Fruit fly (Drosophila melanogaster) whole organism, wandering third instar larva: ENCODE measurements around the gene Rab3-GAP.

Experiments
- CG32264 ChIP-seq: fragments of 200-800 bp; sonication (Bioruptor generic); optimal IDR thresholded peaks from 2 replicates; lab custom pipeline; 2016; ENCODE audit warnings: missing biosample characterization, missing genetic modification characterization
- CrebA ChIP-seq: fragments of 200-800 bp; sonication (Bioruptor generic); optimal IDR thresholded peaks from 2 replicates; lab custom pipeline; 2016; ENCODE audit warnings: missing biosample characterization, mild to moderate bottlenecking, missing genetic modification characterization, borderline replicate concordance
- Dfd ChIP-seq: fragments of >200 bp; optimal IDR thresholded peaks from 2 replicates; lab custom pipeline; 2017; ENCODE audit warnings: missing biosample characterization, missing genetic modification characterization
- Dif ChIP-seq: fragments of 200-275, 200-300 bp; sonication (Bioruptor generic); optimal IDR thresholded peaks from 2 replicates; lab custom pipeline; 2018; ENCODE audit warnings: missing biosample characterization, missing genetic modification characterization; ENCODE audit not compliant: partially characterized antibody
- HLH106 ChIP-seq: fragments of 200-800 bp; optimal IDR thresholded peaks from 3 replicates; lab custom pipeline; 2019; ENCODE audit warnings: missing biosample characterization, mild to moderate bottlenecking, missing genetic modification characterization, moderate library complexity
- Hnf4 ChIP-seq: fragments of 200-800 bp; sonication (Bioruptor generic); optimal IDR thresholded peaks from 2 replicates; lab custom pipeline; 2016; ENCODE audit warnings: missing biosample characterization, mild to moderate bottlenecking, missing genetic modification characterization
- Hr78 ChIP-seq: fragments of >200 bp; optimal IDR thresholded peaks from 2 replicates; lab custom pipeline; 2017; ENCODE audit warnings: missing biosample characterization, missing genetic modification characterization
- Hr83 ChIP-seq: fragments of 200-300 bp; sonication (Bioruptor generic); optimal IDR thresholded peaks from 2 replicates; lab custom pipeline; 2016; ENCODE audit warnings: missing biosample characterization, mild to moderate bottlenecking, missing genetic modification characterization, moderate library complexity; ENCODE audit not compliant: poor library complexity, severe bottlenecking
- Jra ChIP-seq: sonication (Bioruptor generic); optimal IDR thresholded peaks from 2 replicates; lab custom pipeline; 2016; ENCODE audit warnings: missing biosample characterization, missing genetic modification characterization
- Mio ChIP-seq: sonication (Bioruptor generic); optimal IDR thresholded peaks from 2 replicates; lab custom pipeline; 2016; ENCODE audit warnings: missing biosample characterization, missing genetic modification characterization
- Myc ChIP-seq: fragments of >200 bp; optimal IDR thresholded peaks from 2 replicates; lab custom pipeline; 2017
- N ChIP-seq: fragments of >200 bp; optimal IDR thresholded peaks from 2 replicates; lab custom pipeline; 2018; ENCODE audit warnings: missing biosample characterization, missing external identifiers, missing genetic modification characterization
- OdsH ChIP-seq: fragments of 200-800 bp; sonication (Bioruptor generic); optimal IDR thresholded peaks from 2 replicates; lab custom pipeline; 2016; ENCODE audit warnings: missing biosample characterization, mild to moderate bottlenecking, missing genetic modification characterization
- Rel ChIP-seq, 2 experiments: fragments of 200-800 bp; sonication (Bioruptor generic) in 1 of 2; optimal IDR thresholded peaks; 2 replicates in 1 of 2; 3 replicates in 1 of 2; lab custom pipeline; 2016 to 2019; ENCODE audit warnings: mild to moderate bottlenecking in 2 of 2, missing biosample characterization in 2 of 2, missing genetic modification characterization in 2 of 2, moderate library complexity in 1 of 2
- Sp1 ChIP-seq: fragments of 200-800 bp; sonication (Bioruptor generic); optimal IDR thresholded peaks from 3 replicates; lab custom pipeline; 2019; ENCODE audit warnings: missing biosample characterization, mild to moderate bottlenecking, missing genetic modification characterization, moderate library complexity
- br ChIP-seq: fragments of 200-800 bp; sonication (Bioruptor generic); optimal IDR thresholded peaks from 2 replicates; lab custom pipeline; 2016; ENCODE audit warnings: missing biosample characterization, missing genetic modification characterization
- brk ChIP-seq: fragments of 200-800 bp; sonication (Bioruptor generic); optimal IDR thresholded peaks from 2 replicates; lab custom pipeline; 2016; ENCODE audit warnings: missing biosample characterization, mild to moderate bottlenecking, missing genetic modification characterization
- dsf ChIP-seq: sonication (Bioruptor generic); optimal IDR thresholded peaks from 2 replicates; lab custom pipeline; 2016; ENCODE audit warnings: missing biosample characterization, missing genetic modification characterization, borderline replicate concordance
- ey ChIP-seq: fragments of 200-800 bp; sonication (Bioruptor generic); optimal IDR thresholded peaks from 2 replicates; lab custom pipeline; 2016; ENCODE audit warnings: missing biosample characterization, missing genetic modification characterization
- foxo ChIP-seq, 2 experiments: fragments of 200-800 bp; sonication (Bioruptor generic); optimal IDR thresholded peaks; 2 replicates in 1 of 2; 3 replicates in 1 of 2; lab custom pipeline; 2016 to 2017; ENCODE audit warnings: missing biosample characterization in 2 of 2, missing genetic modification characterization in 2 of 2
- fru ChIP-seq: fragments of 200-800 bp; sonication (Bioruptor generic); optimal IDR thresholded peaks from 3 replicates; lab custom pipeline; 2016; ENCODE audit warnings: missing biosample characterization, mild to moderate bottlenecking, missing genetic modification characterization
- h ChIP-seq: fragments of 200-800 bp; sonication (Bioruptor generic); optimal IDR thresholded peaks from 3 replicates; lab custom pipeline; 2016; ENCODE audit warnings: missing biosample characterization, mild to moderate bottlenecking, missing genetic modification characterization
- jim ChIP-seq: fragments of 175-275, 200-325 bp; sonication (Bioruptor generic); optimal IDR thresholded peaks from 2 replicates; lab custom pipeline; 2016; ENCODE audit warnings: missing biosample characterization, mild to moderate bottlenecking, missing genetic modification characterization
- pan ChIP-seq: fragments of >200 bp; optimal IDR thresholded peaks from 2 replicates; lab custom pipeline; 2017
- psq ChIP-seq: fragments of 200-800 bp; sonication (Bioruptor generic); optimal IDR thresholded peaks from 3 replicates; lab custom pipeline; 2017; ENCODE audit warnings: missing biosample characterization, mild to moderate bottlenecking, missing genetic modification characterization, moderate library complexity
- sage ChIP-seq: fragments of 200-800 bp; sonication (Bioruptor generic); optimal IDR thresholded peaks from 2 replicates; lab custom pipeline; 2016; ENCODE audit warnings: missing biosample characterization, mild to moderate bottlenecking, missing genetic modification characterization
- sv ChIP-seq: fragments of 200-800 bp; sonication (Bioruptor generic); optimal IDR thresholded peaks from 3 replicates; lab custom pipeline; 2016; ENCODE audit warnings: missing biosample characterization, missing genetic modification characterization
- tai ChIP-seq: sonication (Bioruptor generic); optimal IDR thresholded peaks from 2 replicates; lab custom pipeline; 2016; ENCODE audit warnings: missing biosample characterization, missing genetic modification characterization
- woc ChIP-seq: sonication (Bioruptor generic); optimal IDR thresholded peaks from 2 replicates; lab custom pipeline; 2016; ENCODE audit warnings: missing biosample characterization, mild to moderate bottlenecking, missing genetic modification characterization

Rab3-GAP gene

dm6 chr2L:12079827-12080381 is 16.9 kb upstream of the Rab3-GAP start:
- TF ChIP-seq psq (GFP tag; lab: Kevin White, UChicago) (no peak), woc (GFP tag; lab: Kevin White, UChicago) (no peak), br (GFP tag; lab: Kevin White, UChicago) (no peak)

dm6 chr2L:12078695-12079094 is 15.7 kb upstream of the Rab3-GAP start:
- TF ChIP-seq dsf (GFP tag; lab: Kevin White, UChicago), result no peak
- no peak for TF ChIP-seq woc (GFP tag; lab: Kevin White, UChicago)
- no peak for TF ChIP-seq ey (GFP tag; lab: Kevin White, UChicago)
- TF ChIP-seq Hnf4 (GFP tag; lab: Kevin White, UChicago), result no peak
- TF ChIP-seq Rel (GFP tag; optimal IDR thresholded peaks at IDR 0.05; lab: Kevin White, UChicago), result no peak
- TF ChIP-seq Rel (tag; optimal IDR thresholded peaks at IDR 0.05; lab: Kevin White, UChicago), result no peak
- TF ChIP-seq h (GFP tag; lab: Kevin White, UChicago), result no peak
- no peak for TF ChIP-seq fru
- TF ChIP-seq pan (lab: Kevin White, UChicago), result no peak
- TF ChIP-seq sv (GFP tag; lab: Kevin White, UChicago), result no peak
- TF ChIP-seq foxo (GFP tag; optimal IDR thresholded peaks at IDR 0.05; lab: Kevin White, UChicago), result no peak
- no peak for TF ChIP-seq CrebA (GFP tag; lab: Kevin White, UChicago)
- no peak for TF ChIP-seq N
- TF ChIP-seq jim, result no peak
- TF ChIP-seq Sp1 (GFP tag; lab: Kevin White, UChicago), result no peak
- TF ChIP-seq, all 38 proteins: peak for 0

- TF ChIP-seq Mio (GFP tag; lab: Kevin White, UChicago) (no peak), br (GFP tag; lab: Kevin White, UChicago) (no peak), tai (GFP tag; lab: Kevin White, UChicago) (no peak), CG32264 (GFP tag; lab: Kevin White, UChicago) (no peak), Myc (no peak), Rel (GFP tag; optimal IDR thresholded peaks at IDR 0.05; lab: Kevin White, UChicago) (no peak), Rel (tag; optimal IDR thresholded peaks at IDR 0.05; lab: Kevin White, UChicago) (no peak), psq (GFP tag; lab: Kevin White, UChicago) (no peak), sage (GFP tag; lab: Kevin White, UChicago) (no peak), HLH106 (no peak), Hr83 (GFP tag; lab: Kevin White, UChicago) (no peak), sv (GFP tag; lab: Kevin White, UChicago) (no peak), h (GFP tag; lab: Kevin White, UChicago) (no peak), Sp1 (GFP tag; lab: Kevin White, UChicago) (no peak), Dfd (GFP tag; lab: Kevin White, UChicago) (no peak), woc (GFP tag; lab: Kevin White, UChicago) (no peak), Hnf4 (GFP tag; lab: Kevin White, UChicago) (no peak), jim (no peak), Hr78 (GFP tag; lab: Kevin White, UChicago) (no peak)
Observed at dm6 chr2L:12078123-12078658, 15.2 kb upstream of the Rab3-GAP start.

dm6 chr2L:12075850-12076249 is 12.9 kb upstream of the Rab3-GAP start, which contains the start of gene CG14947:
TSS of gene CG14947 (plus strand) at chr2L:12076100.
- TF ChIP-seq h (GFP tag; lab: Kevin White, UChicago) (no peak), brk (GFP tag; lab: Kevin White, UChicago) (no peak), jim (no peak), sage (GFP tag; lab: Kevin White, UChicago) (no peak), CG32264 (GFP tag; lab: Kevin White, UChicago) (no peak), Jra (GFP tag; lab: Kevin White, UChicago) (no peak), OdsH (no peak), Hnf4 (GFP tag; lab: Kevin White, UChicago) (no peak), Mio (GFP tag; lab: Kevin White, UChicago) (no peak)

dm6 chr2L:12066617-12067251 is 3.8 kb upstream of the Rab3-GAP start, which contains the start of gene firl:
TSS of gene firl (minus strand) at chr2L:12066775.
- no peak for TF ChIP-seq Myc
- TF ChIP-seq Dif (GFP tag; lab: Kevin White, UChicago), result peak; percentile 18
- no peak for TF ChIP-seq jim
